Worm (Caenorhabditis elegans) whole organism, dauer: ENCODE data around the gene epn-1.

Experiments used
- unc-62 ChIP-seq: sonication (generic microtip); optimal IDR thresholded peaks from 2 replicates; lab custom pipeline; 2017; ENCODE audit warnings: missing biosample characterization, missing genetic modification reagents, missing genetic modification characterization

The epn-1 gene

DNA sequence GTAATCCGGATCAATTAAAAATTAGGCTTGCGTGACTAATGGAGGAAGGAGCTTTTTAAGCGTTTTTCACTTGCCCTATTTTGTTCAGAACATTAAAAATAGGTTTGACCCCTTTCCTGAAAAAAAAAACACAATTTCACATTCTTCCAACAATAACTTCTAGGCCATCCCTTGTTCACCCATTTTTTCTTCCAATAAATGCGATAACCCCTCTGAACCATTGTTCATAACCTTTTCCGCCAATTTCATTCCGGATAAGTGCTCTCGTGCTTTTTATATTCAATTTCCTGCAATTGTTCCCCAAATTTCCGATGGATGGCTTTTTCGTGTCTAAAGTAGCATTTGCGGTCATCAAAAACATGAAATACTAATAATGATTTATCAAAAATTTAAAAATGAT is 2.9 kb downstream of the epn-1 start:
- no peak for TF ChIP-seq unc-62 (GFP tag; lab: Kevin White, UChicago)

DNA sequence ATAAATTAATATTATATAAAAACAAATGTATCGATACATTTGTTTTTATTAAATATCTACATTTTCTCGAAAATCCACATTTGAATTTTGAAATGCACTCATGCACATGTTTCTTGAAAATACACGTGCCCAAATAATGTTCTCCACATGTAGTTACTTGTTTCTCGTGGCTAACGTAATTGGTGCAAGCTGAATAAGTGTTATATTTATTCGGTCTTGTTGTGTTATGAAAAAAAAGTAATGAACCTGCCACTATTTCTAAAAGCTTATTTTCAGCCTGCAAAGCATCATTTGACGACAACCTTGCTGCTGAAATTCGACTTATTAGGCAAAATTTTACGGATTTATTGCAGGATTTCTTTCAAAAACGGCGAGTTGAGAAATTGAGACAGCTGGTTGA is 4.9 kb downstream of the epn-1 start:
- no peak for TF ChIP-seq unc-62 (GFP tag; lab: Kevin White, UChicago)

DNA sequence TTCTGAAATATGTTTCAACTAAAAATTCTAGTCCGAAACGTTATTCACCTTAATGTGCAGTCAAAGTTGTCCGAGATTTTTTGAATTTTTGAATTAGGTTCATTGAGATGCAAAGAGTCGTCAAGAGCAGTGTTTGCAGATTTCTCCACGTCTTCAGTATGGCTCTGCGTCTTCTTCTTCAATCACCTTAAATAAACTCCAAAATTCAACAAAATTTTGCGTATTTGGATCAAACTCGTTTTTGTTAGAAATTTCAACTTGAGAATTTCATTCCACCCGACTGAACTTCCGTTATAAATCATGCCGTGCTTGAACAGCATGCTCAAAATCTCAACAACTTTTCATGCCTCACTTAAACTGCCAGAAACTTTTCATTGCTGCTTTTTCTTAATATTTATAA is 6.3 kb downstream of the epn-1 start, which contains the start of gene T04C10.3:
T04C10.3 (plus strand) TSS at position 301 of the 400 bp plus-strand sequence.
- no peak for TF ChIP-seq unc-62 (GFP tag; lab: Kevin White, UChicago)

DNA sequence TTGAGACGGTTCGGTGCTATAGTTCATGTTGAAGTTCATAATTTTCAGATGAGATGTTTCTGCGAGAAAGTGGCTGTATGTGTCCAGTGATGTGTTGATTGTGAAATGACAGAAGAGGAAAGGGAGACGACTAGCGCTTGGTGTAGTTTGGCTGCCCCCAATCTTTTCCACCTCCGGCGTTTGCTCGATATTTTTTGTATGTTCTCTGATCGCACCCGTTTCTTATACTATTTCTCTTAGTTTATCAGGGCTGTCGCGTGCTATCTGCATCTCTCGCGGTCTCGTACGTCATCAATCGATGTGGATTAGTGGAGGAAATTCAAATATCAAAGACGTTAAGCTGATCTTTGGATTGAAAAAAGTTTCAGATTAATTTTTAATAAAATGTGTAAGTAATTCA is 7.6 kb downstream of the epn-1 start, which contains the start of gene atf-4:
atf-4 (minus strand) TSS at position 93 of the 400 bp plus-strand sequence.
- TF ChIP-seq unc-62 (GFP tag; lab: Kevin White, UChicago) = no peak

DNA sequence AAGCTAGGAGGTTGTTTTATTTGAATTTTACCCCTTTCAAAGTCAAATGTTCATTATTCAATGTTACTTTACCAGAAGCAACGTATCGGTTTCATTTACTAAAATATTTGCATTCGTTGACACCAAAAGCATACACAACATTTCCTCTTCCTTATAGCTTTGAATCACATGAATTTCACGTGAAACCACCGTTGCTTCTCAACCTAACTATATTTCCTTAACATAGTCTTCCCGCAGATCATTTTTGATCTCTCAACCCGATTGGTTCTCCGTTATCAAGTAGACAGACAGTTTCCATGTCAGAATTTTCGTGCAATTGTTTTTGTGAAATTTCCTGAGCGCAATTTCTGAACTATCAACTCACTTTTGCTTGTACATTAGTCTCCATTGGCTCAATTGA is 8.4 kb downstream of the epn-1 start:
- no peak for TF ChIP-seq unc-62 (GFP tag; lab: Kevin White, UChicago)

DNA sequence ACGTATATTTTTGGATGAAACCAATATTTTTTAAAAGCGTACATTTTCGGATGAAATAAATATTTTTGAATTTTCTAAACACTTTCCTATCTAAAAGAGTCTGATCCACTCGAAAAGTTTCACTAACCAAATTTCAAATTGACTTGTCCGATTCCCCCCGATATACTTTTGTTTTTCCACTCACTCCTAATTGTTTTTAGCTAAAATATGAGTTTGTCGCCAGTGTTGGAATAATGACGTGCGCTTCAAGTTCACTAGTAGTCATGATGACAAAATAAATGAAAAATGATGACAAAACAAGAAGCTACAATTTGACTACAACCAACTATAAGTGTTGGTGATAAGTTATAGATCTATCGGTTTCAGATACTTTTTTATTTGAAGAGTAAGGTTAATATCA is 9.5 kb downstream of the epn-1 start:
- TF ChIP-seq unc-62 (GFP tag; lab: Kevin White, UChicago) = no peak

DNA sequence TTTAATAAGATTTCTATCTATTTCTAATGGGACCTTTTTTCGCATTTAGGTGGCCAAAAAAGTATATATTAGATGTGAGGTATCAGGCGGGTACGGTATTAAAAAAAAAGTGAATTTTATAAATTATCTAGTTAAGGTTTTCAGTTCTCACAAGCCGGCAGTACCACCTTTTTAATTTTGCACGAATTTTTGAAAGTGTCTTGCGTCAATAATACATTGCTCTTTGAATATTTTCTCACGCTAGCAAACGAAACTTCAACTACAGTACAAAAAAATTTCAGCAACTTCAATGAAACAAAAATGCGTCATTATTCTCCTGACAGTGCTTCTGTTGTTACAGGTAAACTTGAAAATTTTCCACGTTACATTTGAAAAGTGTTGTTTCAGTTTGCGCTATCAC is 11.4 kb downstream of the epn-1 start, which contains the start of gene F42D1.4:
F42D1.4 (plus strand) TSS at position 301 of the 400 bp plus-strand sequence.
- TF ChIP-seq unc-62 (GFP tag; lab: Kevin White, UChicago) = no peak

DNA sequence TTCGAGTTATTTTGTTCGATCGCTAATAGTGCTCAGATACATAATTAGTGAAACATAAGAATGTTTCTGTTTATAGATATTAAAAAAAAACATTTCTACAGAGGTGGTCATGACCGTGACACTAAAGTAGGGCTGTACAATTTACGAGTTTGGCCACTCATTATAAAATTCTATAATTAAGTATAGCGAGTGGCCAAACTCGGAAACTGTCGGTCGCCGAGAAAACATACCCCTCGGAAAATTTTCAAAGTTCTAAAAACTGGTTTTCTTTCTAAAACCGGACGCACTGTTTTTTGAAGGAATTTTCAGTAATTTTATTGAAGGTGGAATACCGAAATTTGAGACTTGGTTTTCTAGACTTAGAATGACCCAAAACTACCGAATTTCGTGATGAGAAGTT is 12.6 kb downstream of the epn-1 start:
- no peak for TF ChIP-seq unc-62 (GFP tag; lab: Kevin White, UChicago)

DNA sequence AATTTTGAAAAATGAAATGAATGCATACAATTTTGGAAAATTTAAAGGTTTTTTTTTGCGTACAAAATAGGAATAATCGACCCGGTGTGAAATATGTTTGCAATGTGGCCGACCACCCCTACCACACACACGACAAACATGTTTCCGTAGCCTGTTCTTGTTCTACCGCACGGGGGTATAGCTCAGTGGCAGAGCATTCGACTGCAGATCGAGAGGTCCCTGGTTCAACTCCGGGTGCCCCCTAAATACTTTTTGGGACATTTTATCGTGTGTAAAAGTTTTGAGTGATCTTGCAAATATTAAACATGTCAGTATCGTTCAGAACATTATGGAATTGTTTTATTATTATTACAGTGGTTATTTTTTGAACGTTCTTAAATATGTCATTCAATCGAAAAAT is 13.6 kb downstream of the epn-1 start:
- TF ChIP-seq unc-62 (GFP tag; lab: Kevin White, UChicago) = no peak

DNA sequence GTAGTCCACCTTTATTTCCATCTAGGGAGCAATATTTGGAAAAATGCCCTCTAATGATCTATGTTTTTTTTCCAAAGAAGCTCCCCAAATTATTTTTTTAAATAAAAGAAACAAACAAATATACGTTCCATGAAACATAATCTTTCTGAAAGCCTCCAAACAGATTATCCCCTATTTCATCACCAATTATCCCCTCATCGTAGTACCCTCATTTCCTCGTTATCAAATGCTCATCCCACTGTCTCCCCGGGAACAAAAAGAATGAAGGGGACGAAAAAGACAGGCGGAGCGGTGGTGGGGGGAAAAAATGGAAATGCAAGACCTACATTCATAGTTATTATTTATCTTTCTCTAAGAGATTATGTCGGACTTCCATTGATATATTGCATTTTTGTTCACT is 20.9 kb downstream of the epn-1 start:
- TF ChIP-seq unc-62 (GFP tag; lab: Kevin White, UChicago) = no peak

DNA sequence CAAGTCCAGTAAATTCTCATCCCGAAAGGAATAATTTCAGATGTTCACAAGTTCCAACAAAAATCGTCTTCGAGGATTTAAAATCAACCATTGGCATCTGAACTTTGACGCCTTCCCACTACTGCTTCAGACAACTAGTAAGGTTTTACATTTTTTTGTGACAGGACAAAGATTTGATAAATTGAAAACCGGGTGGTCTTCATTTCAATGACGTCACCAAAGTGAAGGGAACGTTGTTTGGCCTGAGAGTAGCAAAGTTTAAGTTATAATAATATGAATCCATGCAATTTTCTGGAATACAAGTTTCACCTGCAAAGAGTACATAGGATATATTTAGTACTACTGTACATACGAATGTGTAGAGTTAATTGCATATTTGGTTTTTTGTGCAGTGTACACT is 24.1 kb downstream of the epn-1 start:
- TF ChIP-seq unc-62 (GFP tag; lab: Kevin White, UChicago) = no peak

DNA sequence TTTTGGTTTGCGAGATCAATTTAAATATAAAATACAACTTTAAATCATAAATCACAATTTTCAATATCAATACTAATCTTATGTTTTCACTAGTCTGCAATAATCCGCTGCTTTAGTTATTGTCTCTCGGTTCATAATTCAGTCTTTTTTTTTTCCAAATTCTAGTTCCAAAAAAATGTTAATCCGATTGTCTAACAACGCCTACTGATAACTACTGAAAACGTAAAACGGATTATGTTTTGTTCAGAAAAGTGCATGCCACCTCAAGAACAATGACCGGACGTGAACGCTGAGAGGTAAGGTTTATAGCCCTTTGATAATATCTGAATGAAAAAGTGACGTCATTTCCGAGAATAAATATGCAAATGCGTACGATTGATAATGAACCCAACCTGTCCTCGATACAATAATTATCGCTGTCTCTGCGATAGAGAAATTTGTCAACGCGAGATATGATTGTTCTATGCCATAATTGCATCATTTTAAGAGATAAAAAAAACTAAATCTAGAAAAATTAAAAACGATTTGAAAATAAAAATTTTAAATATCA is 25.0 kb downstream of the epn-1 start, which contains the start of gene sprr-2:
sprr-2 (plus strand) TSS at position 248 of the 550 bp plus-strand sequence.
- no peak for TF ChIP-seq unc-62 (GFP tag; lab: Kevin White, UChicago)

DNA sequence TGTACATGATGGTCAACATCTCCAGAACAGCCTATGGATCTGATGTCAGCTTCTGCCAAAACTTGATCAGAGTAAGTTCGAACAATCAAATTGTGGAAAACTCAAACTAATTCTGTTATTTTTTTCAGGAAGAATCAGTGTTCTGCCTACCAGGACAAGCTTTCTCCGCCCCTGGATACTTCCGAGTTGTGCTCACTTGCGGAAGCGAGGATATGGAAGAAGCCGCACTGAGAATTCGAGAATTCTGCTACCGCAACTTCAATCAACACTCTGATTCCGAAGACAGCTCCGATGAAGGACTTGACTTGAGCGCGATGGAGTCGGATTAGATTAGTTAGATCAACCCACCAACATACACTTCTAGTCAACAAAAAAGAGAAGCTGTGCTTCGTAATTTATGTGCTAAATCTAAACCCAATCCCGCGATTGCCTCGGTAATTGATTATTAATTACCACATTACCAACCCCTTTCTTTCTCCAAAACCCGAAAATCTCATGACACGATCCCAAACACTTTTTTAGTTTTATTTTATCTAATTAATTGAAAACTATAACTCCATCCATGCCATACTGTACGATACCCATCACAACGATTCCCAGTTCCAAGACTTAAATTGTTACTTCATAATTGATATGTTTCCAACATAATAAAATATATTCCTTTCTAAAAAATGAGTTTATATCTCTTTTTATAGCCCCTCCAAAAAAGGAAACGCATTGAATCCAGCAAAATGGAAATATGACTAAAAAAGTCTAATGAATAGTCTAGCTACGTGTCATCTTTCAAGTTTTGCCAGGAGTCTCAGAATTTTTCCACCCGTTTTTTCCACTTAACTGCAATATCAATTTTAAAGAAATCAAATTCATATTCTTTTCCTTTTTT is 25.8 kb downstream of the epn-1 start:
- TF ChIP-seq unc-62 (GFP tag; lab: Kevin White, UChicago) = no peak

DNA sequence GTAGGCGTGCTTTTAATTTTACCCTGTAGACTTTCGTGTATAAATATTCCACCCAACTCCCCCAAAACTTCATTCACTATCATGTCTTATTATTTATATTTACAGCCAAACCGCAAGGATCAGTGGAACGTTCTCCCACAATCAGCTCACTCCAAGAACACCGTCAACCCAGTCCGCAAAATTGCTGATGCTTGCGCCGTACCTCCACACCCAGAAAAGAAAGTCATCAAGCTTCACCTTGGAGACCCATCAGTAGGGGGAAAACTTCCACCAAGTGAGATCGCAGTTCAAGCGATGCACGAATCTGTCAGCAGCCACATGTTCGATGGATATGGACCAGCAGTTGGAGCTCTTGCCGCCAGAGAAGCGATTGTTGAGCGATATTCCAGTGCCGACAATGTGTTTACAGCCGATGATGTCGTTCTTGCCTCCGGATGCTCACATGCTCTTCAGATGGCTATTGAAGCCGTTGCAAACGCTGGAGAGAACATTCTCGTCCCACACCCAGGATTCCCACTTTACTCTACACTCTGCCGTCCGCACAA is 27.0 kb downstream of the epn-1 start:
- no peak for TF ChIP-seq unc-62 (GFP tag; lab: Kevin White, UChicago)

DNA sequence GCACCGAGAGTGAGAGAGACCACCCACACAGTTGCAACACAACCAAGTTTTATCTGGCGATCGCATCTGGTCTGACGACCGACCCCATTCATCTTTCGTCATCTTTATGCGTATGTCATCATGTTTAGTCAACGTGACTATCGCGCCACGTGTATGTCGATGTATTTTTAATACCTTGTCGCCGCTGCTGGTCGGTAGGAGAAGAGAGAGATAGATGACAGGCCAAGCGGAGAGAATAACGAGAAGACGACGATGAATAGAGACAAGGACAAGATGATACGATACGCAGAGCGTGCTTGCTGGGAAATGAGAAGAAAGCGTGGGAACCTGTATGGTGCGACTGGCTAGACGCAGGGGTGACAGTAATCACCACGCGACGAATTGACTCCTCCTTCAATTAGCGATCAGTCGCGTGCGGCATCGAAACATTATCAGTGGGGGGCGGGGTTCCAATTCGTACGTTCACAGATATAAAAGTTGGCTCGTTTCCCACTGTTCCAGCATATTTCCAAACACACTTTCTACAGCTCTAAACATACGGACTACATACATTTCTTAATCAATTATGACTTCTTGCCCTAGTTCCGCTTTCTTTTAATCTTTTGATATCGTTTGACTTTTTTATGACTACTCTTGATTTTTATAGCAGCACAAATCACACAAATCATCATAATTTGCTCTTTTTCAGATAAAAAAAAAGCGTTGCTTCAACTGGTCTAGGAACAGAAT is 27.8 kb downstream of the epn-1 start, which contains the start of gene tatn-1:
tatn-1 (plus strand) TSS at position 689 of the 729 bp plus-strand sequence.
- TF ChIP-seq unc-62 (GFP tag; lab: Kevin White, UChicago) = no peak

DNA sequence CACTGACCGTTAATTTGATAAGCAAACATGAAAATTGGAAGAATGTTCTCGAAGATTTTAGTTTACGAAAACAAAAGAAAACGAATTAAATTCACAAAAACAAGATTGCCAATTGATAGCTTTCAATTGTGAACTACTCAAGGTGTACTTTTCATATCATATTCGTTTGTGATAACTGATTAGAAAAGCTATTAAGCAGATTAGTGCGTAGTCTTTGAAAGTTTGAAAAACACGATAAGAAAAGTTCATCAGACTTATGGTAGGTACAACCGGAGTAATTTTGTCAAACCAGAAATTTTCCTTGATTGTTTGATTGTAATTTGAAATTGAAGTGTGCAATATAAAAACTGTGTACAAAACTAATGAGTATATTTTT is 30.8 kb downstream of the epn-1 start:
- no peak for TF ChIP-seq unc-62 (GFP tag; lab: Kevin White, UChicago)
